Fruit fly (Drosophila melanogaster): ENCODE data around the gene CG1792.

The CG1792 gene

DNA sequence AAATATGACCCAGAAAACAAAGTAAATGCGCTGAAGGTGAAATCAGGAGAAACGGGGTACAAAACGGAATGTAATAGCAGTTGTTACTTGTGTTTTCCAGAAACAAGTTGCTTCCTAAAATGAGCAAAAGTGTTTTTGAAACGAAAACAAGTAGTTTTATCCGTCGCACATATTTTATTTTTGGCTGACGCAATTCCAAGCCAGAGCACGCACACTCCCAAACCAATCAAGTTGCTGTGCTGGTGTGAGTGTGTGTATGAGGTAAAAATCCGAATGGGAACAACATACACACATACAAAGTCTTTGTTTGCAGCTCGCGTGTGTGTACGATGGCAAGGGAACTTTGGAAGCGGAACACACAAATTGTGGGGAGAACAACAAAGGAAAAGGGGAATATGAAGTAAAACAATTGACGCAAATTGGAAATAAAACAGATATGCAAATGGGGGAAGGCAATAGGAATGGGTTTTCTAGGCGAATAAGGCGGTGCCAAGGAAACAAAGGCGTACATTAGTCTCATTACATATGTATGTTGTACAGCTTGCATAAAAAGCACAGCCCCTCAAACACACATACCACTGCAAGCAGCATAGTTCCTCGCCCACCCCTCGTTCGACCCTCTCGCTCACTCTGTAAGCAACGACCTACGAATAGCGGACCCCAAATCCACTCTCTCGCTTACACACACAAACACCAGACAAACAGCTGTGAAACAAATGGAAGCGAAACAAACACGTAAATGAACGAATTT is 7.5 kb upstream of the CG1792 start (continued):
- TF ChIP-seq Oli (tag; optimal IDR thresholded peaks at IDR 0.05), result no peak
- peak; percentile 80 for TF ChIP-seq nerfin-1 (tag; optimal IDR thresholded peaks at IDR 0.05)
- no peak for TF ChIP-seq Oaz (GFP tag; IDR thresholded peaks at IDR 0.05)
- TF ChIP-seq Deaf1 (tag; optimal IDR thresholded peaks at IDR 0.05), result peak; percentile 17
- TF ChIP-seq CG12155 (GFP tag; optimal IDR thresholded peaks at IDR 0.05), result no peak
- no peak for TF ChIP-seq CG14667 (GFP tag; IDR thresholded peaks at IDR 0.05)
- TF ChIP-seq CG4730 (GFP tag; IDR thresholded peaks at IDR 0.05), result no peak
- TF ChIP-seq MTF-1 (GFP tag; optimal IDR thresholded peaks at IDR 0.05; ENCODE audit: borderline replicate concordance), result no peak
- TF ChIP-seq CG9437 (GFP tag; optimal IDR thresholded peaks at IDR 0.05), result peak; percentile 42
- no peak for TF ChIP-seq rib (GFP tag; IDR thresholded peaks at IDR 0.05)
- TF ChIP-seq mld (GFP tag; IDR thresholded peaks at IDR 0.05; ENCODE audit: partially characterized antibody), result no peak
- no peak for TF ChIP-seq gro (GFP tag; optimal IDR thresholded peaks at IDR 0.05)
- no peak for TF ChIP-seq zfh1 (GFP tag; IDR thresholded peaks at IDR 0.05)
- no peak for TF ChIP-seq CG3847 (GFP tag; IDR thresholded peaks at IDR 0.05)
- TF ChIP-seq H2.0 (GFP tag; IDR thresholded peaks at IDR 0.05), result no peak
- TF ChIP-seq pan (optimal IDR thresholded peaks at IDR 0.05), result no peak
- no peak for TF ChIP-seq pan (GFP tag; optimal IDR thresholded peaks at IDR 0.05 in 1 of 2, IDR thresholded peaks at IDR 0.05 in 1 of 2)
- TF ChIP-seq CG16813 (GFP tag; IDR thresholded peaks at IDR 0.05; ENCODE audit: partially characterized antibody), result no peak
- TF ChIP-seq bab2 (GFP tag; optimal IDR thresholded peaks at IDR 0.05), result no peak
- TF ChIP-seq NK7.1 (GFP tag; optimal IDR thresholded peaks at IDR 0.05), result no peak
- peak; percentile 19 for TF ChIP-seq CG18619 (GFP tag; optimal IDR thresholded peaks at IDR 0.05)
- TF ChIP-seq ara (GFP tag; IDR thresholded peaks at IDR 0.05), result no peak
- TF ChIP-seq CG7745 (tag; optimal IDR thresholded peaks at IDR 0.05), result no peak
- no peak for TF ChIP-seq CG4282 (GFP tag; optimal IDR thresholded peaks at IDR 0.05)
- no peak for TF ChIP-seq en (GFP tag; optimal IDR thresholded peaks at IDR 0.05)
- TF ChIP-seq kni (GFP tag; optimal IDR thresholded peaks at IDR 0.05), result peak; percentile 94
- no peak for TF ChIP-seq CG2116 (GFP tag; optimal IDR thresholded peaks at IDR 0.05)
- no peak for TF ChIP-seq Usf (GFP tag; optimal IDR thresholded peaks at IDR 0.05)
- TF ChIP-seq CG12219 (GFP tag; optimal IDR thresholded peaks at IDR 0.05), result no peak
- TF ChIP-seq CG7928 (GFP tag; optimal IDR thresholded peaks at IDR 0.05), result no peak
- peak; percentile 96 for TF ChIP-seq CG8478 (optimal IDR thresholded peaks at IDR 0.05)
- no peak for TF ChIP-seq sob (GFP tag; IDR thresholded peaks at IDR 0.05)
- TF ChIP-seq NC2α (GFP tag; optimal IDR thresholded peaks at IDR 0.05), result no peak
- no peak for TF ChIP-seq Sox100B (GFP tag; optimal IDR thresholded peaks at IDR 0.05)
- TF ChIP-seq CG7987 (GFP tag; optimal IDR thresholded peaks at IDR 0.05), result no peak
- no peak for TF ChIP-seq ham (GFP tag; IDR thresholded peaks at IDR 0.05)
- TF ChIP-seq z (GFP tag; IDR thresholded peaks at IDR 0.05), result no peak
- TF ChIP-seq CG9817 (tag; optimal IDR thresholded peaks at IDR 0.05), result no peak
- no peak for TF ChIP-seq unc-4 (GFP tag; IDR thresholded peaks at IDR 0.05; ENCODE audit: partially characterized antibody)
- peak; percentile 43 for TF ChIP-seq YL-1 (GFP tag; optimal IDR thresholded peaks at IDR 0.05)
- TF ChIP-seq cwo (GFP tag; optimal IDR thresholded peaks at IDR 0.05), result no peak
- no peak for TF ChIP-seq CG2120 (GFP tag; optimal IDR thresholded peaks at IDR 0.05)
- no peak for TF ChIP-seq btn (GFP tag; optimal IDR thresholded peaks at IDR 0.05)
- no peak for TF ChIP-seq CG13775 (GFP tag; optimal IDR thresholded peaks at IDR 0.05)
- no peak for TF ChIP-seq row (GFP tag; IDR thresholded peaks at IDR 0.05)
- TF ChIP-seq odd (GFP tag; optimal IDR thresholded peaks at IDR 0.05), result no peak
- no peak for TF ChIP-seq Dfd (GFP tag; optimal IDR thresholded peaks at IDR 0.05)
- TF ChIP-seq CG42726 (GFP tag; IDR thresholded peaks at IDR 0.05; ENCODE audit: partially characterized antibody), result no peak
- no peak for TF ChIP-seq Jarid2 (GFP tag; optimal IDR thresholded peaks at IDR 0.05)
- TF ChIP-seq CG11456 (GFP tag; IDR thresholded peaks at IDR 0.05), result no peak
- TF ChIP-seq CG9609 (GFP tag; optimal IDR thresholded peaks at IDR 0.05), result peak; percentile 9

Data from whole organism, embryonic.